Fruit fly (Drosophila melanogaster): ENCODE results near the gene Tpl94D.
A peak's percentile ranks its signal among the peaks of the same experiment; 100 is the strongest.

The Tpl94D gene

dm6 chr3R:22965984-22966383, at the start of gene Tpl94D:
Gene Tpl94D (plus strand): TSS chr3R:22966284.
- no peak for TF ChIP-seq wek (GFP tag; optimal IDR thresholded peaks at IDR 0.05)

dm6 chr3R:22923052-22923451, 43.0 kb upstream of the Tpl94D start, which contains the start of gene CG6660:
Gene CG6660 (plus strand): TSS chr3R:22923352.
- TF ChIP-seq CG15696 (tag; optimal IDR thresholded peaks at IDR 0.05) (no peak), CG14667 (GFP tag; IDR thresholded peaks at IDR 0.05) (no peak), CG5245 (GFP tag; optimal IDR thresholded peaks at IDR 0.05) (no peak), seq (GFP tag; IDR thresholded peaks at IDR 0.05) (no peak), E2f2 (GFP tag; IDR thresholded peaks at IDR 0.05) (no peak), ind (GFP tag; optimal IDR thresholded peaks at IDR 0.05) (no peak), CG8478 (optimal IDR thresholded peaks at IDR 0.05) (no peak), chn (GFP tag; optimal IDR thresholded peaks at IDR 0.05) (no peak), CG7271 (tag; optimal IDR thresholded peaks at IDR 0.05) (no peak), CG9437 (GFP tag; optimal IDR thresholded peaks at IDR 0.05) (no peak), tx (GFP tag; optimal IDR thresholded peaks at IDR 0.05) (no peak), sob (GFP tag; IDR thresholded peaks at IDR 0.05) (no peak)

dm6 chr3R:22965220-22965619, 864 bp upstream of the Tpl94D start:
- TF ChIP-seq HLH54F (GFP tag; optimal IDR thresholded peaks at IDR 0.05) (no peak), HmgD (GFP tag; optimal IDR thresholded peaks at IDR 0.05) (no peak), CTCF (GFP tag; optimal IDR thresholded peaks at IDR 0.05) (peak; percentile 31)

dm6 chr3R:22976997-22977396, 10.9 kb downstream of the Tpl94D start, which contains the start of gene Gbp3:
Gene Gbp3 (plus strand): TSS chr3R:22977270.
- no peak for TF ChIP-seq Bteb2 (GFP tag; optimal IDR thresholded peaks at IDR 0.05)

- TF ChIP-seq HLHmδ (GFP tag; optimal IDR thresholded peaks at IDR 0.05) (no peak), p53 (GFP tag; optimal IDR thresholded peaks at IDR 0.05) (no peak), CG18262 (tag; optimal IDR thresholded peaks at IDR 0.05) (no peak), Dp (GFP tag; optimal IDR thresholded peaks at IDR 0.05) (no peak), CG34376 (GFP tag; optimal IDR thresholded peaks at IDR 0.05) (no peak), CG7839 (tag; optimal IDR thresholded peaks at IDR 0.05) (no peak), bbx (GFP tag; IDR thresholded peaks at IDR 0.05; ENCODE audit: partially characterized antibody) (no peak), CG10979 (tag; optimal IDR thresholded peaks at IDR 0.05) (no peak)
These were observed 20.9 kb downstream of the Tpl94D start, which contains the start of gene Or94a for dm6 chr3R:22986981-22987380. Gene Or94a (plus strand): TSS chr3R:22987281.

dm6 chr3R:22988995-22989394, 22.9 kb downstream of the Tpl94D start, which contains the start of gene Or94b:
Gene Or94b (plus strand): TSS chr3R:22989295.
- TF ChIP-seq CG6689 (GFP tag; IDR thresholded peaks at IDR 0.05) (no peak), Bdp1 (GFP tag; optimal IDR thresholded peaks at IDR 0.05) (no peak), BEAF-32 (GFP tag; optimal IDR thresholded peaks at IDR 0.05) (no peak), scrt (GFP tag; optimal IDR thresholded peaks at IDR 0.05) (no peak), h (optimal IDR thresholded peaks at IDR 0.05) (no peak), lilli (GFP tag; optimal IDR thresholded peaks at IDR 0.05) (no peak), esg (GFP tag; conservative IDR thresholded peaks at IDR 0.05) (no peak), maf-S (GFP tag; optimal IDR thresholded peaks at IDR 0.05) (no peak), Side (GFP tag; optimal IDR thresholded peaks at IDR 0.05) (no peak), CG17612 (GFP tag; IDR thresholded peaks at IDR 0.05) (no peak), cato (GFP tag; optimal IDR thresholded peaks at IDR 0.05; ENCODE audit: borderline replicate concordance) (no peak), ac (GFP tag; optimal IDR thresholded peaks at IDR 0.05) (no peak), Jarid2 (GFP tag; optimal IDR thresholded peaks at IDR 0.05) (no peak), CG18011 (GFP tag; optimal IDR thresholded peaks at IDR 0.05) (no peak), pnt (GFP tag; optimal IDR thresholded peaks at IDR 0.05) (no peak)

Data from whole organism, embryonic.